Worm (Caenorhabditis elegans): ENCODE results near the gene ugt-33.
A peak's percentile ranks its signal among the peaks of the same experiment; 100 is the strongest.

Gene ugt-33

DNA sequence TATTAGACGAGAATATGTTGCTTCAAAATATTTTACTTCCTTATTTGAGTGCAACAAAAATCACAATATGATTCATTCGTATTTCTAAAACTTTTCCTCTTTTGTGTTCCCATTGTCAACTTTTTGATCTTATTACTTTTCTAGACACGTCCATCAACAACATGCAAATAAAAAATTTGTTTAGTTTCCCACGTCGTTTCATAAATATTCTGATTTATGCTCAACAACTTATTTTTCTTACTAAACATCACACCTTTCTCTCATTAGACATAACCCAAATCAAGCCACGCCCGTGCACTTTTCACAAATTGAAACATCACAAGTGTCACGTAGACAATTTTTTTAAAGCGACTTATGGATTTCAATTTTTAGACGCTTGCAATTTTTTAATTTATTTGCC is 23.4 kb upstream of the ugt-33 start:
- no peak for TF ChIP-seq lsy-2 (tag; optimal IDR thresholded peaks at IDR 0.05)
- TF ChIP-seq ztf-11 (tag; optimal IDR thresholded peaks at IDR 0.05) = no peak
- no peak for TF ChIP-seq peb-1 (tag; optimal IDR thresholded peaks at IDR 0.05)
- TF ChIP-seq alr-1 (tag; optimal IDR thresholded peaks at IDR 0.05) = no peak
- no peak for TF ChIP-seq F13H6.1 (tag; optimal IDR thresholded peaks at IDR 0.05)
- no peak for TF ChIP-seq ZK546.5 (tag; optimal IDR thresholded peaks at IDR 0.05)
- no peak for TF ChIP-seq nhr-237 (tag; optimal IDR thresholded peaks at IDR 0.05)
- TF ChIP-seq nhr-25 (tag; optimal IDR thresholded peaks at IDR 0.05) = no peak
- TF ChIP-seq blmp-1 (tag; optimal IDR thresholded peaks at IDR 0.05; ENCODE audit: insufficient read depth) = no peak
- TF ChIP-seq C34F6.9 (tag; optimal IDR thresholded peaks at IDR 0.05) = no peak
- no peak for TF ChIP-seq R02D3.7 (tag; optimal IDR thresholded peaks at IDR 0.05)
- no peak for TF ChIP-seq nhr-10 (tag; optimal IDR thresholded peaks at IDR 0.05)
- TF ChIP-seq nhr-129 (tag; optimal IDR thresholded peaks at IDR 0.05) = no peak
- no peak for TF ChIP-seq gmeb-1 (tag; optimal IDR thresholded peaks at IDR 0.05)
- no peak for TF ChIP-seq lin-13 (GFP tag; optimal IDR thresholded peaks at IDR 0.05)

- TF ChIP-seq lin-13 (GFP tag; optimal IDR thresholded peaks at IDR 0.05) (no peak), nhr-129 (tag; optimal IDR thresholded peaks at IDR 0.05) (peak; percentile 27)
These were observed 22.2 kb upstream of the ugt-33 start for ce11 chrV:10471007-10471406.

ce11 chrV:10472901-10473774 is 20.1 kb upstream of the ugt-33 start:
- TF ChIP-seq Y55F3AM.14 (GFP tag; optimal IDR thresholded peaks at IDR 0.05) (peak; percentile 21), nhr-21 (tag; optimal IDR thresholded peaks at IDR 0.05) (peak; percentile 43), elt-3 (tag; optimal IDR thresholded peaks at IDR 0.05) (no peak), sma-9 (GFP tag; optimal IDR thresholded peaks at IDR 0.05) (peak; percentile 36), sma-9 (tag; optimal IDR thresholded peaks at IDR 0.05) (no peak)

- TF ChIP-seq skn-1 (tag; optimal IDR thresholded peaks at IDR 0.05) (no peak), mbf-1 (tag; optimal IDR thresholded peaks at IDR 0.05) (no peak), sma-3 (GFP tag; optimal IDR thresholded peaks at IDR 0.05) (no peak), nhr-23 (tag; optimal IDR thresholded peaks at IDR 0.05) (no peak), ceh-16 (tag; optimal IDR thresholded peaks at IDR 0.05) (no peak), dmd-4 (tag; optimal IDR thresholded peaks at IDR 0.05) (no peak), mab-5 (tag; optimal IDR thresholded peaks at IDR 0.05) (no peak), ztf-1 (GFP tag; conservative IDR thresholded peaks at IDR 0.05) (no peak), egl-27 (tag; optimal IDR thresholded peaks at IDR 0.05) (no peak), unc-39 (tag; optimal IDR thresholded peaks at IDR 0.05) (no peak), lin-39 (tag; optimal IDR thresholded peaks at IDR 0.05) (no peak), alr-1 (tag; optimal IDR thresholded peaks at IDR 0.05) (no peak), nhr-237 (tag; optimal IDR thresholded peaks at IDR 0.05) (no peak), ZK546.5 (tag; optimal IDR thresholded peaks at IDR 0.05) (no peak), elt-3 (tag; optimal IDR thresholded peaks at IDR 0.05) (no peak), nhr-6 (tag; optimal IDR thresholded peaks at IDR 0.05) (no peak)
These were observed 19.2 kb upstream of the ugt-33 start for ce11 chrV:10474040-10474439.

ce11 chrV:10475421-10475820 is 17.8 kb upstream of the ugt-33 start:
- TF ChIP-seq nhr-21 (tag; optimal IDR thresholded peaks at IDR 0.05) (no peak), mdl-1 (tag; optimal IDR thresholded peaks at IDR 0.05) (no peak), crh-2 (tag; optimal IDR thresholded peaks at IDR 0.05) (no peak), R02D3.7 (tag; optimal IDR thresholded peaks at IDR 0.05) (no peak), ceh-82 (tag; optimal IDR thresholded peaks at IDR 0.05) (no peak), ama-1 (optimal IDR thresholded peaks at IDR 0.05) (no peak), lin-39 (tag; optimal IDR thresholded peaks at IDR 0.05) (no peak), ztf-4 (tag; optimal IDR thresholded peaks at IDR 0.05) (no peak), lin-13 (GFP tag; optimal IDR thresholded peaks at IDR 0.05) (no peak), sma-9 (GFP tag; optimal IDR thresholded peaks at IDR 0.05) (no peak), sma-9 (tag; optimal IDR thresholded peaks at IDR 0.05) (no peak), aly-2 (tag; optimal IDR thresholded peaks at IDR 0.05) (no peak), ztf-1 (GFP tag; conservative IDR thresholded peaks at IDR 0.05) (no peak), blmp-1 (tag; optimal IDR thresholded peaks at IDR 0.05; ENCODE audit: insufficient read depth) (no peak), nhr-11 (tag; optimal IDR thresholded peaks at IDR 0.05) (no peak), snpc-4 (tag; optimal IDR thresholded peaks at IDR 0.05) (no peak), nhr-10 (tag; optimal IDR thresholded peaks at IDR 0.05) (no peak), dmd-4 (tag; optimal IDR thresholded peaks at IDR 0.05) (no peak), lin-11 (tag; optimal IDR thresholded peaks at IDR 0.05) (no peak), elt-1 (tag; optimal IDR thresholded peaks at IDR 0.05) (no peak)

All from whole organism, L2 larva.